Worm (Caenorhabditis elegans) whole organism, mixed stage, embryonic: ENCODE data around the gene ani-2.

ENCODE experiments used
- blmp-1 ChIP-seq: fragments of 150-350 bp; optimal IDR thresholded peaks from 2 replicates; lab custom pipeline; 2014; ENCODE audit warnings: missing biosample characterization, missing genetic modification characterization
- ces-1 ChIP-seq: fragments of 150-350 bp; optimal IDR thresholded peaks from 2 replicates; lab custom pipeline; 2014; ENCODE audit warnings: missing biosample characterization, missing genetic modification reagents, missing genetic modification characterization
- elt-1 ChIP-seq: sonication (generic microtip); optimal IDR thresholded peaks from 2 replicates; lab custom pipeline; 2017; ENCODE audit warnings: missing genetic modification characterization, mild to moderate bottlenecking, missing compliant biosample characterization, antibody characterized with exemption, moderate library complexity, borderline replicate concordance; ENCODE audit not compliant: insufficient read depth
- elt-3 ChIP-seq: fragments of 150-350 bp; optimal IDR thresholded peaks from 2 replicates; lab custom pipeline; 2014; ENCODE audit warnings: missing biosample characterization, missing genetic modification characterization
- flh-1 ChIP-seq: fragments of 200-800 bp; sonication (Bioruptor generic); optimal IDR thresholded peaks from 2 replicates; lab custom pipeline; 2018; ENCODE audit warnings: mild to moderate bottlenecking, missing genetic modification characterization, moderate library complexity, missing compliant biosample characterization
- lin-13 ChIP-seq: fragments of 150-350 bp; optimal IDR thresholded peaks from 2 replicates; lab custom pipeline; 2014; ENCODE audit warnings: missing biosample characterization, missing genetic modification characterization
- mep-1 ChIP-seq: fragments of 150-350 bp; optimal IDR thresholded peaks from 2 replicates; lab custom pipeline; 2017; ENCODE audit warnings: missing biosample characterization, missing genetic modification reagents, missing genetic modification characterization, inconsistent platforms
- nhr-12 ChIP-seq: fragments of 150-350 bp; optimal IDR thresholded peaks from 2 replicates; lab custom pipeline; 2014; ENCODE audit warnings: missing biosample characterization, missing genetic modification characterization
- nhr-237 ChIP-seq: fragments of 150-350 bp; optimal IDR thresholded peaks from 2 replicates; lab custom pipeline; 2014; ENCODE audit warnings: missing biosample characterization, missing genetic modification characterization
- nhr-76 ChIP-seq: sonication (generic microtip); optimal IDR thresholded peaks from 2 replicates; lab custom pipeline; 2017; ENCODE audit warnings: missing biosample characterization, missing genetic modification characterization
- snpc-4 ChIP-seq: fragments of 150-350 bp; optimal IDR thresholded peaks from 2 replicates; lab custom pipeline; 2014; ENCODE audit warnings: missing biosample characterization, missing genetic modification characterization
- unc-120 ChIP-seq: sonication (generic microtip); optimal IDR thresholded peaks from 2 replicates; lab custom pipeline; 2017; ENCODE audit warnings: missing genetic modification characterization, missing compliant biosample characterization; ENCODE audit not compliant: poor library complexity, severe bottlenecking
- unc-62 ChIP-seq: fragments of 150-350 bp; optimal IDR thresholded peaks from 2 replicates; lab custom pipeline; 2014; ENCODE audit warnings: missing biosample characterization, missing genetic modification reagents, missing genetic modification characterization
- ztf-11 ChIP-seq: fragments of 150-350 bp; optimal IDR thresholded peaks from 2 replicates; lab custom pipeline; 2014; ENCODE audit warnings: missing biosample characterization, missing genetic modification characterization

ce11 chrII:6345195-6346158 lies 19.7 kb downstream of the ani-2 start, which contains the start of gene C32D5.8:
- TF ChIP-seq elt-1 (tag; lab: Kevin White, UChicago): no peak
- no peak for TF ChIP-seq nhr-237 (tag; lab: Kevin White, UChicago)
- TF ChIP-seq unc-62 (GFP tag; lab: Kevin White, UChicago): no peak
- TF ChIP-seq lin-13 (tag; lab: Kevin White, UChicago): no peak
- TF ChIP-seq nhr-76 (tag; lab: Kevin White, UChicago): no peak
- no peak for TF ChIP-seq snpc-4 (tag; lab: Kevin White, UChicago)
- TF ChIP-seq ztf-11 (tag; lab: Kevin White, UChicago): no peak
- TF ChIP-seq blmp-1 (tag; lab: Kevin White, UChicago): no peak
- TF ChIP-seq flh-1: no peak
- no peak for TF ChIP-seq ces-1
- no peak for TF ChIP-seq mep-1 (tag; lab: Kevin White, UChicago)
- no peak for TF ChIP-seq elt-3 (tag; lab: Kevin White, UChicago)
- no peak for TF ChIP-seq nhr-12
- TF ChIP-seq unc-120 (tag; lab: Kevin White, UChicago): no peak
